Fruit fly (Drosophila melanogaster) whole organism, prepupa: ENCODE results near the gene CG9641.

Source experiments
- CG10631 ChIP-seq: fragments of 200-800 bp; sonication (Bioruptor generic); optimal IDR thresholded peaks from 2 replicates; lab custom pipeline; 2016; ENCODE audit warnings: missing biosample characterization, missing genetic modification characterization
- CG16779 ChIP-seq: fragments of 200-800 bp; sonication (Bioruptor generic); optimal IDR thresholded peaks from 3 replicates; lab custom pipeline; 2017; ENCODE audit warnings: missing biosample characterization, mild to moderate bottlenecking, missing genetic modification characterization
- CG6163 ChIP-seq: fragments of 200-800 bp; sonication (Bioruptor generic); IDR thresholded peaks from 3 replicates; pipeline ENCODE4 v1.3.6; 2022; ENCODE audit warnings: missing biosample characterization, missing genetic modification characterization
- CG6792 ChIP-seq: fragments of 200-800 bp; sonication (Bioruptor generic); optimal IDR thresholded peaks from 3 replicates; lab custom pipeline; 2016; ENCODE audit warnings: missing biosample characterization, missing genetic modification characterization
- CG6854 ChIP-seq: fragments of 200-800 bp; sonication (Bioruptor generic); optimal IDR thresholded peaks from 2 replicates; lab custom pipeline; 2017; ENCODE audit warnings: missing biosample characterization, mild to moderate bottlenecking, missing genetic modification characterization
- CG9139 ChIP-seq: fragments of 200-800 bp; sonication (Bioruptor generic); optimal IDR thresholded peaks from 3 replicates; lab custom pipeline; 2017; ENCODE audit warnings: missing biosample characterization, mild to moderate bottlenecking, missing genetic modification characterization
- Hr38 ChIP-seq: sonication (Bioruptor generic); optimal IDR thresholded peaks from 2 replicates; lab custom pipeline; 2016; ENCODE audit warnings: missing biosample characterization, missing genetic modification characterization
- esn ChIP-seq: fragments of 200-800 bp; sonication (Bioruptor generic); optimal IDR thresholded peaks from 2 replicates; lab custom pipeline; 2016; ENCODE audit warnings: missing biosample characterization, mild to moderate bottlenecking, missing genetic modification characterization, moderate library complexity
- fkh ChIP-seq: fragments of 200-800 bp; sonication (Bioruptor generic); optimal IDR thresholded peaks from 3 replicates; lab custom pipeline; 2017; ENCODE audit warnings: missing biosample characterization, mild to moderate bottlenecking, missing genetic modification characterization, moderate library complexity
- pdm3 ChIP-seq: fragments of 200-800 bp; sonication (Bioruptor generic); optimal IDR thresholded peaks from 3 replicates; lab custom pipeline; 2016; ENCODE audit warnings: missing biosample characterization, missing genetic modification characterization
- vri ChIP-seq: fragments of 200-800 bp; sonication (Bioruptor generic); optimal IDR thresholded peaks from 3 replicates; lab custom pipeline; 2016; ENCODE audit warnings: missing biosample characterization, mild to moderate bottlenecking, missing genetic modification characterization

DNA sequence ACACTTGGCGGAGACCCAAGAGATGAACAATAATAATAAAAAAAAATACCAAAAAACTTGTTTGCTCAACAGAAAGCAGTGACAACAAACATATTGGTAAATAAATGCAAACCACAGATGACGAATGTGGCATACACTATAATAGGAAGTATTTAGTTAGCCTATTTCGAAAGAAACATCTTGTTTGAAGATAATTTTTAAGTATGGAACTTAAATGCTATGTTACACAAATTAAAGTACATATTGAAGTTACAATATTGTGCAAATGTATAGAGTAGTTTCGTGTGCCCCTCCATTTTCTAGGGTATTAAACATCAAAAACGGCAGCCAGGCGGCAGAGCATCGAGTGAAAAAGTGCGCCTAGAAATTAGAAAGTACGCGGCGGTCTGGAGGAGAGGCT, 26.7 kb upstream of the CG9641 start:
- TF ChIP-seq CG10631 (GFP tag; lab: Kevin White, UChicago): no peak
- TF ChIP-seq Hr38: no peak
- TF ChIP-seq CG9139 (GFP tag; lab: Kevin White, UChicago): no peak
- peak; percentile 80 for TF ChIP-seq CG6163
- TF ChIP-seq fkh (GFP tag; lab: Kevin White, UChicago): peak; percentile 7
- TF ChIP-seq vri (GFP tag; lab: Kevin White, UChicago): no peak
- no peak for TF ChIP-seq CG16779 (tag; lab: Kevin White, UChicago)
- no peak for TF ChIP-seq esn (GFP tag; lab: Kevin White, UChicago)
- TF ChIP-seq CG6854 (GFP tag; lab: Kevin White, UChicago): no peak
- TF ChIP-seq CG6792 (GFP tag; lab: Kevin White, UChicago): no peak
- TF ChIP-seq pdm3: peak; percentile 47
